Fruit fly (Drosophila melanogaster) whole organism, embryonic: ENCODE measurements around the gene thoc6.

ENCODE experiments used
- BEAF-32 ChIP-seq: fragments of 200-800 bp; sonication (Bioruptor generic); optimal IDR thresholded peaks from 3 replicates; lab custom pipeline; 2017; ENCODE audit warnings: missing biosample characterization, missing genetic modification characterization, mild to moderate bottlenecking, moderate library complexity, missing genetic modification reagents
- Blimp-1 ChIP-seq: fragments of 200-800 bp; sonication (Bioruptor generic); optimal IDR thresholded peaks from 3 replicates; lab custom pipeline; 2018; ENCODE audit warnings: missing biosample characterization, missing genetic modification characterization, mild to moderate bottlenecking, moderate library complexity, missing genetic modification reagents
- CG10959 ChIP-seq: fragments of 200-800 bp; sonication (Bioruptor generic); IDR thresholded peaks from 2 replicates; pipeline ENCODE4 v1.3.6; 2022; ENCODE audit warnings: missing biosample characterization, missing genetic modification characterization
- CG10979 ChIP-seq: fragments of 200-800 bp; sonication (Bioruptor generic); optimal IDR thresholded peaks from 2 replicates; lab custom pipeline; 2018; ENCODE audit warnings: missing biosample characterization, mild to moderate bottlenecking, missing genetic modification characterization, moderate library complexity
- CG11504 ChIP-seq: fragments of 200-800 bp; sonication (Bioruptor generic); optimal IDR thresholded peaks from 3 replicates; lab custom pipeline; 2019; ENCODE audit warnings: missing biosample characterization, mild to moderate bottlenecking, missing genetic modification characterization, moderate library complexity
- CG11695 ChIP-seq: fragments of 200-800 bp; sonication (Bioruptor generic); IDR thresholded peaks from 3 replicates; pipeline ENCODE4 v1.3.6; 2022; ENCODE audit warnings: missing biosample characterization, missing genetic modification characterization
- CG14050 ChIP-seq: fragments of 200-800 bp; sonication (Bioruptor generic); IDR thresholded peaks from 3 replicates; pipeline ENCODE4 v1.3.6; 2022; ENCODE audit warnings: missing biosample characterization, missing genetic modification characterization
- CG1603 ChIP-seq: fragments of 200-800 bp; sonication (Bioruptor generic); optimal IDR thresholded peaks from 2 replicates; lab custom pipeline; 2019; ENCODE audit warnings: missing biosample characterization, mild to moderate bottlenecking, missing genetic modification characterization, moderate library complexity
- CG16779 ChIP-seq: fragments of 200-800 bp; sonication (Bioruptor generic); IDR thresholded peaks from 2 replicates; pipeline ENCODE4 v1.3.6; 2022; ENCODE audit warnings: missing biosample characterization, missing genetic modification characterization
- CG17612 ChIP-seq: fragments of 200-800 bp; sonication (Bioruptor generic); IDR thresholded peaks from 2 replicates; pipeline ENCODE4 v1.3.6; 2022; ENCODE audit warnings: missing biosample characterization, missing genetic modification characterization
- CG17802 ChIP-seq: fragments of 200-800 bp; sonication (Bioruptor generic); optimal IDR thresholded peaks from 2 replicates; lab custom pipeline; 2018; ENCODE audit warnings: missing biosample characterization, mild to moderate bottlenecking, missing genetic modification characterization, moderate library complexity
- CG18476 ChIP-seq: fragments of 200-800 bp; sonication (Bioruptor generic); optimal IDR thresholded peaks from 2 replicates; lab custom pipeline; 2016; ENCODE audit warnings: missing biosample characterization, mild to moderate bottlenecking, missing genetic modification characterization
- CG33213 ChIP-seq: fragments of 200-800 bp; sonication (Bioruptor generic); optimal IDR thresholded peaks from 3 replicates; lab custom pipeline; 2016; ENCODE audit warnings: missing biosample characterization, missing genetic modification characterization
- CG4360 ChIP-seq: fragments of 200-800 bp; sonication (Bioruptor generic); IDR thresholded peaks from 2 replicates; pipeline ENCODE4 v1.3.6; 2022; ENCODE audit warnings: missing biosample characterization, missing genetic modification characterization
- CG8089 ChIP-seq: fragments of 200-800 bp; sonication (Bioruptor generic); optimal IDR thresholded peaks from 3 replicates; lab custom pipeline; 2016; ENCODE audit warnings: missing biosample characterization, missing genetic modification characterization
- CG8359 ChIP-seq: fragments of 200-800 bp; sonication (Bioruptor generic); optimal IDR thresholded peaks from 2 replicates; lab custom pipeline; 2017; ENCODE audit warnings: missing biosample characterization, mild to moderate bottlenecking, missing genetic modification characterization, borderline replicate concordance
- CG9215 ChIP-seq: fragments of 200-800 bp; sonication (Bioruptor generic); IDR thresholded peaks from 2 replicates; pipeline ENCODE4 v1.3.6; 2022; ENCODE audit warnings: missing biosample characterization, missing genetic modification characterization
- CoRest ChIP-seq: fragments of 200-800 bp; sonication (Bioruptor generic); optimal IDR thresholded peaks from 3 replicates; lab custom pipeline; 2018; ENCODE audit warnings: missing biosample characterization, mild to moderate bottlenecking, missing genetic modification characterization, moderate library complexity
- D19B ChIP-seq: fragments of 200-800 bp; sonication (Bioruptor generic); optimal IDR thresholded peaks from 2 replicates; lab custom pipeline; 2017; ENCODE audit warnings: missing biosample characterization, mild to moderate bottlenecking, missing genetic modification characterization
- Dad ChIP-seq: fragments of 200-800 bp; sonication (Bioruptor generic); optimal IDR thresholded peaks from 3 replicates; lab custom pipeline; 2016; ENCODE audit warnings: missing biosample characterization, missing genetic modification characterization
- Dbx ChIP-seq: fragments of 200-800 bp; sonication (Bioruptor generic); IDR thresholded peaks from 3 replicates; pipeline ENCODE4 v1.3.6; 2022; ENCODE audit warnings: missing biosample characterization, missing genetic modification characterization
- Hr78 ChIP-seq, 2 experiments: fragments of 200-800 bp in 1 of 2; fragments of >200 bp in 1 of 2; sonication (Bioruptor generic) in 1 of 2; optimal IDR thresholded peaks; 2 replicates each; lab custom pipeline; 2017 to 2019; ENCODE audit warnings: missing biosample characterization in 2 of 2, missing genetic modification characterization in 2 of 2, mild to moderate bottlenecking in 1 of 2, moderate library complexity in 1 of 2
- Mad ChIP-seq: fragments of 200-800 bp; sonication (Bioruptor generic); optimal IDR thresholded peaks from 2 replicates; lab custom pipeline; 2016; ENCODE audit warnings: missing biosample characterization, missing genetic modification characterization
- Meics ChIP-seq: fragments of 200-800 bp; sonication (Bioruptor generic); optimal IDR thresholded peaks from 2 replicates; lab custom pipeline; 2017; ENCODE audit warnings: missing biosample characterization, mild to moderate bottlenecking, missing genetic modification characterization
- NFAT ChIP-seq: fragments of 200-800 bp; sonication (Bioruptor generic); IDR thresholded peaks from 2 replicates; pipeline ENCODE4 v1.3.6; 2022; ENCODE audit warnings: missing biosample characterization, missing genetic modification characterization
- Oli ChIP-seq: fragments of 200-800 bp; sonication (Bioruptor generic); optimal IDR thresholded peaks from 2 replicates; lab custom pipeline; 2018; ENCODE audit warnings: missing biosample characterization, mild to moderate bottlenecking, missing genetic modification characterization, moderate library complexity
- Sox100B ChIP-seq: fragments of 200-800 bp; sonication (Bioruptor generic); optimal IDR thresholded peaks from 3 replicates; lab custom pipeline; 2018; ENCODE audit warnings: missing biosample characterization, mild to moderate bottlenecking, missing genetic modification characterization
- Usf ChIP-seq: fragments of 200-800 bp; sonication (Bioruptor generic); optimal IDR thresholded peaks from 2 replicates; lab custom pipeline; 2017; ENCODE audit warnings: missing genotype, missing biosample characterization, missing genetic modification characterization
- chif ChIP-seq, 2 experiments: fragments of 200-800 bp; sonication (Bioruptor generic); optimal IDR thresholded peaks; 3 replicates each; lab custom pipeline; 2016; ENCODE audit warnings: missing biosample characterization in 2 of 2, missing genetic modification characterization in 2 of 2
- crol ChIP-seq: fragments of 200-800 bp; sonication (Bioruptor generic); IDR thresholded peaks from 2 replicates; pipeline ENCODE4 v1.3.6; 2022; ENCODE audit warnings: missing biosample characterization, missing genetic modification characterization
- crp ChIP-seq, 2 experiments: fragments of 200-800 bp; sonication (Bioruptor generic); optimal IDR thresholded peaks; 2 replicates in 1 of 2; 3 replicates in 1 of 2; lab custom pipeline; 2017; ENCODE audit warnings: missing biosample characterization in 2 of 2, missing genetic modification characterization in 2 of 2, mild to moderate bottlenecking in 1 of 2, moderate library complexity in 1 of 2
- dmrt99B ChIP-seq: fragments of 200-800 bp; sonication (Bioruptor generic); optimal IDR thresholded peaks from 2 replicates; lab custom pipeline; 2018; ENCODE audit warnings: missing biosample characterization, mild to moderate bottlenecking, missing genetic modification characterization, moderate library complexity
- exex ChIP-seq: fragments of 200-800 bp; sonication (Bioruptor generic); optimal IDR thresholded peaks from 4 replicates; lab custom pipeline; 2018; ENCODE audit warnings: missing biosample characterization, mild to moderate bottlenecking, missing genetic modification characterization, moderate library complexity
- gce ChIP-seq: fragments of 200-800 bp; sonication (Bioruptor generic); IDR thresholded peaks from 3 replicates; pipeline ENCODE4 v1.3.6; 2022; ENCODE audit warnings: missing biosample characterization, missing genetic modification characterization
- gro ChIP-seq: fragments of 200-800 bp; sonication (Bioruptor generic); optimal IDR thresholded peaks from 2 replicates; lab custom pipeline; 2016; ENCODE audit warnings: missing biosample characterization, missing genetic modification characterization
- her ChIP-seq: fragments of 200-800 bp; sonication (Bioruptor generic); optimal IDR thresholded peaks from 2 replicates; lab custom pipeline; 2016; ENCODE audit warnings: missing biosample characterization, missing genetic modification characterization
- ken ChIP-seq: fragments of 200-800 bp; sonication (Bioruptor generic); IDR thresholded peaks from 3 replicates; pipeline ENCODE4 v1.3.6; 2022; ENCODE audit warnings: missing biosample characterization, missing genetic modification characterization
- nmo ChIP-seq: fragments of 200-800 bp; sonication (Bioruptor generic); optimal IDR thresholded peaks from 2 replicates; lab custom pipeline; 2018; ENCODE audit warnings: missing biosample characterization, mild to moderate bottlenecking, missing genetic modification characterization, moderate library complexity
- org-1 ChIP-seq: fragments of 200-800 bp; sonication (Bioruptor generic); optimal IDR thresholded peaks from 2 replicates; lab custom pipeline; 2017; ENCODE audit warnings: missing biosample characterization, missing genetic modification characterization
- pan ChIP-seq, 4 experiments: fragments of >200 bp in 3 of 4; fragments of 200-800 bp in 1 of 4; sonication (Bioruptor generic) in 1 of 4; optimal IDR thresholded peaks in 3 of 4; IDR thresholded peaks in 1 of 4; 2 replicates each; pipeline versions ENCODE4 v1.3.6 to Lab custom; 2017 to 2022; ENCODE audit warnings: missing biosample characterization in 2 of 4, missing genetic modification characterization in 2 of 4, mixed read lengths in 1 of 4
- phol ChIP-seq: fragments of 200-800 bp; sonication (Bioruptor generic); optimal IDR thresholded peaks from 3 replicates; lab custom pipeline; 2018; ENCODE audit warnings: missing biosample characterization, mild to moderate bottlenecking, missing genetic modification characterization, moderate library complexity
- pros ChIP-seq: fragments of 200-800 bp; sonication (Bioruptor generic); optimal IDR thresholded peaks from 3 replicates; lab custom pipeline; 2019; ENCODE audit warnings: missing biosample characterization, mild to moderate bottlenecking, missing genetic modification characterization, moderate library complexity
- repo ChIP-seq: fragments of 200-800 bp; sonication (Bioruptor generic); optimal IDR thresholded peaks from 2 replicates; lab custom pipeline; 2016; ENCODE audit warnings: missing biosample characterization, missing genetic modification characterization
- shn ChIP-seq: fragments of 200-800 bp; sonication (Bioruptor generic); optimal IDR thresholded peaks from 3 replicates; lab custom pipeline; 2016; ENCODE audit warnings: missing biosample characterization, missing genetic modification characterization
- so ChIP-seq: fragments of 200-800 bp; sonication (Bioruptor generic); IDR thresholded peaks from 3 replicates; pipeline ENCODE4 v1.3.6; 2022; ENCODE audit warnings: missing biosample characterization, missing genetic modification characterization
- sob ChIP-seq: fragments of 200-800 bp; sonication (Bioruptor generic); IDR thresholded peaks from 2 replicates; pipeline ENCODE4 v1.3.6; 2022; ENCODE audit warnings: missing biosample characterization, missing genetic modification characterization
- ssp ChIP-seq: fragments of 200-800 bp; sonication (Bioruptor generic); IDR thresholded peaks from 2 replicates; pipeline ENCODE4 v1.3.6; 2022; ENCODE audit warnings: missing biosample characterization, missing genetic modification characterization
- stc ChIP-seq: fragments of 200-800 bp; sonication (Bioruptor generic); IDR thresholded peaks from 2 replicates; pipeline ENCODE4 v1.3.6; 2022; ENCODE audit warnings: missing biosample characterization, missing genetic modification characterization
- tap ChIP-seq: fragments of 200-800 bp; optimal IDR thresholded peaks from 3 replicates; lab custom pipeline; 2019; ENCODE audit warnings: missing biosample characterization, mild to moderate bottlenecking, missing genetic modification characterization, moderate library complexity
- zen2 ChIP-seq: fragments of 200-800 bp; sonication (Bioruptor generic); IDR thresholded peaks from 3 replicates; pipeline ENCODE4 v1.3.6; 2022; ENCODE audit warnings: missing biosample characterization, missing genetic modification characterization; ENCODE audit not compliant: partially characterized antibody

The thoc6 gene

dm6 chr3L:12223635-12224016 is 30.1 kb upstream of the thoc6 start (continued):
- TF ChIP-seq ken (no peak), ssp (0 out of 2 replicates have a peak, but pooled peaks have one; percentile 7), CG18476 (GFP tag; lab: Kevin White, UChicago) (peak; percentile 15), Mad (GFP tag; lab: Kevin White, UChicago) (no peak), CG9215 (GFP tag; lab: Robert Waterston, UW) (no peak), sob (no peak), CG4360 (GFP tag; lab: Robert Waterston, UW) (no peak), tap (tag; lab: Kevin White, UChicago) (peak; percentile 9), CG10979 (tag; lab: Kevin White, UChicago) (no peak), pros (GFP tag; lab: Kevin White, UChicago) (no peak), Hr78 (GFP tag; optimal IDR thresholded peaks at IDR 0.05; lab: Kevin White, UChicago) (no peak), Sox100B (GFP tag; lab: Kevin White, UChicago) (peak; percentile 28), CG11504 (tag; lab: Kevin White, UChicago) (peak; percentile 34), shn (GFP tag; lab: Kevin White, UChicago) (no peak), crol (GFP tag; lab: Robert Waterston, UW) (0 out of 2 replicates have a peak, but pooled peaks have one; percentile 4), nmo (GFP tag; lab: Kevin White, UChicago) (peak; percentile 10), CG8359 (no peak), CG17612 (GFP tag; lab: Robert Waterston, UW) (no peak), Dbx (GFP tag; lab: Robert Waterston, UW) (no peak), repo (GFP tag; lab: Kevin White, UChicago) (no peak), CG14050 (no peak), Usf (GFP tag; lab: Kevin White, UChicago) (no peak), dmrt99B (tag; lab: Kevin White, UChicago) (peak; percentile 23), stc (GFP tag; lab: Robert Waterston, UW) (no peak), Meics (peak; percentile 38), CG8089 (no peak), CG11695 (peak; percentile 36; the same call in 1 of the 3 replicates), Blimp-1 (GFP tag; lab: Kevin White, UChicago) (no peak), crp (GFP tag; optimal IDR thresholded peaks at IDR 0.05; lab: Kevin White, UChicago) (no peak), CoRest (tag; lab: Kevin White, UChicago) (peak; percentile 7), CG10959 (GFP tag; lab: Robert Waterston, UW) (no peak), CG16779 (GFP tag; lab: Robert Waterston, UW) (no peak), CG1603 (tag; lab: Kevin White, UChicago) (no peak), so (GFP tag; lab: Robert Waterston, UW) (no peak), phol (peak; percentile 7), D19B (GFP tag; lab: Kevin White, UChicago) (no peak), BEAF-32 (no peak), Dad (GFP tag; lab: Kevin White, UChicago) (no peak), org-1 (GFP tag; lab: Kevin White, UChicago) (no peak), her (GFP tag; lab: Kevin White, UChicago) (no peak), exex (tag; lab: Kevin White, UChicago) (no peak), gro (GFP tag; lab: Kevin White, UChicago) (no peak), Oli (peak; percentile 15), pan (optimal IDR thresholded peaks at IDR 0.05; lab: Kevin White, UChicago) (no peak), pan (GFP tag; optimal IDR thresholded peaks at IDR 0.05 in 1 of 2, IDR thresholded peaks at IDR 0.05 in 1 of 2) (no peak), CG33213 (GFP tag; lab: Kevin White, UChicago) (no peak), gce (no peak), NFAT (GFP tag; lab: Robert Waterston, UW) (no peak), CG17802 (tag; lab: Kevin White, UChicago) (no peak), zen2 (GFP tag; lab: Robert Waterston, UW) (no peak), chif (GFP tag; optimal IDR thresholded peaks at IDR 0.05; lab: Kevin White, UChicago) (no peak)
